Worm (Caenorhabditis elegans) whole organism, L4 larva: ENCODE results near the gene sup-18.

Experiments
- ZK337.2 ChIP-seq: fragments of 200-800 bp; sonication (Bioruptor generic); IDR thresholded peaks from 2 replicates; pipeline ENCODE4 v1.3.6; 2022; ENCODE audit warnings: missing genetic modification reagents, missing genetic modification characterization, missing compliant biosample characterization
- ceh-82 ChIP-seq: sonication (generic microtip); optimal IDR thresholded peaks from 2 replicates; lab custom pipeline; 2017; ENCODE audit warnings: missing biosample characterization, missing genetic modification characterization
- ces-1 ChIP-seq: fragments of 150-350 bp; sonication (generic microtip); optimal IDR thresholded peaks from 4 replicates; lab custom pipeline; 2014; ENCODE audit warnings: missing biosample characterization, missing genetic modification reagents, missing genetic modification characterization
- dpl-1 ChIP-seq: fragments of 150-350 bp; optimal IDR thresholded peaks from 2 replicates; lab custom pipeline; 2014; ENCODE audit warnings: missing biosample characterization, missing genetic modification reagents, missing genetic modification characterization
- fos-1 ChIP-seq: fragments of 150-350 bp; optimal IDR thresholded peaks from 2 replicates; lab custom pipeline; 2014; ENCODE audit warnings: missing biosample characterization, missing genetic modification characterization
- nhr-11 ChIP-seq: fragments of 150-350 bp; optimal IDR thresholded peaks from 2 replicates; lab custom pipeline; 2014; ENCODE audit warnings: missing biosample characterization, missing genetic modification characterization
- unc-39 ChIP-seq: sonication (generic microtip); optimal IDR thresholded peaks from 2 replicates; lab custom pipeline; 2017; ENCODE audit warnings: missing biosample characterization, missing genetic modification characterization

- TF ChIP-seq ceh-82 (tag; lab: Kevin White, UChicago), result no peak
- TF ChIP-seq dpl-1, result no peak
- TF ChIP-seq nhr-11 (tag; lab: Kevin White, UChicago), result no peak
- no peak for TF ChIP-seq ces-1
- TF ChIP-seq ZK337.2 (GFP tag; lab: Robert Waterston, UW), result no peak
- no peak for TF ChIP-seq fos-1
- TF ChIP-seq unc-39, result no peak
Measured at ce11 chrIII:7872776-7873175, 5.9 kb downstream of the sup-18 start.
